Worm (Caenorhabditis elegans) whole organism, L3 larva: ENCODE measurements around the gene rha-1.

Experiments used
- aly-2 ChIP-seq: fragments of 150-350 bp; optimal IDR thresholded peaks from 2 replicates; lab custom pipeline; 2014; ENCODE audit warnings: missing biosample characterization, missing genetic modification characterization
- ceh-9 ChIP-seq: sonication (generic microtip); optimal IDR thresholded peaks from 2 replicates; lab custom pipeline; 2018; ENCODE audit warnings: missing biosample characterization, missing genetic modification characterization
- egl-27 ChIP-seq: sonication (generic microtip); optimal IDR thresholded peaks from 4 replicates; lab custom pipeline; 2017; ENCODE audit warnings: missing biosample characterization, missing genetic modification reagents, missing genetic modification characterization
- fkh-2 ChIP-seq: fragments of 150-350 bp; optimal IDR thresholded peaks from 2 replicates; lab custom pipeline; 2014; ENCODE audit warnings: missing biosample characterization, missing genetic modification reagents, missing genetic modification characterization
- fos-1 ChIP-seq: fragments of 150-350 bp; optimal IDR thresholded peaks from 2 replicates; lab custom pipeline; 2014; ENCODE audit warnings: missing biosample characterization, missing genetic modification characterization
- mdl-1 ChIP-seq: fragments of 150-350 bp; optimal IDR thresholded peaks from 2 replicates; lab custom pipeline; 2014; ENCODE audit warnings: missing biosample characterization, missing genetic modification characterization
- nhr-11 ChIP-seq: fragments of 150-350 bp; optimal IDR thresholded peaks from 2 replicates; lab custom pipeline; 2014; ENCODE audit warnings: missing biosample characterization, missing genetic modification characterization
- nhr-237 ChIP-seq: fragments of 150-350 bp; optimal IDR thresholded peaks from 2 replicates; lab custom pipeline; 2014; ENCODE audit warnings: missing biosample characterization, missing genetic modification characterization
- nhr-77 ChIP-seq: fragments of 150-350 bp; optimal IDR thresholded peaks from 2 replicates; lab custom pipeline; 2014; ENCODE audit warnings: missing biosample characterization, missing genetic modification characterization
- pha-4 ChIP-seq: fragments of 150-350 bp; optimal IDR thresholded peaks from 2 replicates; lab custom pipeline; 2014; ENCODE audit warnings: missing biosample characterization, missing genetic modification reagents, missing genetic modification characterization
- pqm-1 ChIP-seq: fragments of 150-350 bp; optimal IDR thresholded peaks from 2 replicates; lab custom pipeline; 2017; ENCODE audit warnings: missing biosample characterization, missing genetic modification characterization, inconsistent platforms
- skn-1 ChIP-seq: fragments of 150-350 bp; optimal IDR thresholded peaks from 2 replicates; lab custom pipeline; 2014; ENCODE audit warnings: missing biosample characterization, missing genetic modification characterization
- unc-62 ChIP-seq: fragments of 150-350 bp; sonication (generic microtip); optimal IDR thresholded peaks from 4 replicates; lab custom pipeline; 2014; ENCODE audit warnings: missing biosample characterization, missing genetic modification reagents, missing genetic modification characterization
- ztf-4 ChIP-seq: fragments of 150-350 bp; optimal IDR thresholded peaks from 2 replicates; lab custom pipeline; 2014; ENCODE audit warnings: missing biosample characterization, missing genetic modification characterization

DNA sequence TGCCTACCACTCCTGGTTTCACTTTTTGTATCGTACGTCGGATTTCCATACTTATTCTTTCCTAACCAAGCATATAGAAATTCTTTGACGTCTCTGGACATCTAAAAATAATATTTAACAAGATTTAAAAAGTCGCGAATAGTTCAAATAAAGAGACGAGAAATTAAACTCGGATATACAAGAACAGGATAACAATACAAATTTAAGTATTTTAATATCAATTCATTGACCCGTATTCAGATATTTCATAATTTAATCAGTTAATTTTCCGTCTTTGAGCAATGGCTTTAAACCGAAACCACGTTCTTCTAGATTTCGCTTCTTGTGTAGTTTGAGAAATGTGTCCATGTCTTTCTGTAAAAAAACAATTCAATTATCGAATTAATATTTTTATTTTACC lies at the start of gene rha-1:
- TF ChIP-seq nhr-11 (tag; lab: Kevin White, UChicago) (no peak), skn-1 (tag; lab: Kevin White, UChicago) (no peak), egl-27 (no peak), mdl-1 (no peak), fkh-2 (tag; lab: Kevin White, UChicago) (no peak), pha-4 (tag; lab: Kevin White, UChicago) (no peak), ceh-9 (tag; lab: Kevin White, UChicago) (no peak), nhr-237 (tag; lab: Kevin White, UChicago) (no peak), ztf-4 (tag; lab: Kevin White, UChicago) (no peak), pqm-1 (tag; lab: Kevin White, UChicago) (no peak), unc-62 (no peak), nhr-77 (tag; lab: Kevin White, UChicago) (no peak), aly-2 (tag; lab: Kevin White, UChicago) (no peak), fos-1 (tag; lab: Kevin White, UChicago) (no peak)
